Fruit fly (Drosophila melanogaster): Measurements from ENCODE around the gene spdi.

The spdi gene

DNA sequence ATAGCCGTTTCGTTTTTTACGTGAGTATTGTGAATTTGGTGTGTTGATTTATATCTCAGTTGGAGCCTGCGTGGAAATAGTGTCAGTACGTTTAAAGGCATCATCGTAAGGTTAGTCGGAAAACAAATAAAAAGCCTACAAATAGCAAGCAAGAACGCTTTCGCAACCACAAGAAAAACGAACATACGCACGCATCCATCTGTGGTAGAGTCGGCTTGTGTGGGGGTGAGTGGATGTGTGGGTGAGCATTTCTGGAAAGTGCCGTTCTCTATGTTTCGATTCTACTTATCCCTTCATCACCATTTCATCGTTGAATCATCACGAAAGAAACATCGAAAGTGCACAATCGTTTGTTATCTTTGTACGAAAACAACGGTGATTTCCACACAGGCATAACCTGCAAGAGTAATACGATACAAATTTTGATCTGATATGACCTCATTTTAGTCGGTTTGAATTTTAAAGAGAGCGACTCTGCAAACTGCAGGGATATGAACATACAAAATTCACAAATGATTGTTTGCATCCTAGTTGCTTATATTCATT lies 36.5 kb upstream of the spdi start (continued):
- no peak for TF ChIP-seq CG4617 (GFP tag; optimal IDR thresholded peaks at IDR 0.05; ENCODE audit: borderline replicate concordance)
- TF ChIP-seq Med (GFP tag) = no peak
- no peak for TF ChIP-seq Mes4 (GFP tag; optimal IDR thresholded peaks at IDR 0.05)

- TF ChIP-seq ERR (GFP tag; optimal IDR thresholded peaks at IDR 0.05) (no peak), dm (GFP tag; optimal IDR thresholded peaks at IDR 0.05) (peak; percentile 22), repo (GFP tag; optimal IDR thresholded peaks at IDR 0.05) (no peak), CG17361 (GFP tag; IDR thresholded peaks at IDR 0.05) (peak; percentile 37; the same call in 2 of the 3 replicates), cg (GFP tag; optimal IDR thresholded peaks at IDR 0.05) (peak; percentile 88), amos (GFP tag; IDR thresholded peaks at IDR 0.05; ENCODE audit: partially characterized antibody) (peak; percentile 97), Hr3 (GFP tag; optimal IDR thresholded peaks at IDR 0.05) (no peak), CG2120 (GFP tag; optimal IDR thresholded peaks at IDR 0.05) (no peak), tin (GFP tag; optimal IDR thresholded peaks at IDR 0.05) (no peak), inv (GFP tag; IDR thresholded peaks at IDR 0.05; ENCODE audit: partially characterized antibody) (peak; percentile 94), CoRest (tag; optimal IDR thresholded peaks at IDR 0.05) (peak; percentile 25), CG9817 (tag; optimal IDR thresholded peaks at IDR 0.05) (peak; percentile 14), HLH3B (GFP tag; IDR thresholded peaks at IDR 0.05) (no peak), Pdp1 (GFP tag; optimal IDR thresholded peaks at IDR 0.05) (peak in 1 of 2 experiments; percentile 36), CG17359 (tag; optimal IDR thresholded peaks at IDR 0.05) (no peak), MESR4 (GFP tag; optimal IDR thresholded peaks at IDR 0.05) (peak; percentile 87), hkb (optimal IDR thresholded peaks at IDR 0.05) (peak; percentile 78), hkb (GFP tag; IDR thresholded peaks at IDR 0.05) (no peak), pb (GFP tag; optimal IDR thresholded peaks at IDR 0.05) (no peak), sens (GFP tag) (peak; percentile 79), kay (GFP tag; optimal IDR thresholded peaks at IDR 0.05) (no peak), Dfd (GFP tag; optimal IDR thresholded peaks at IDR 0.05) (no peak), Doc3 (GFP tag; IDR thresholded peaks at IDR 0.05; ENCODE audit: partially characterized antibody) (peak; percentile 80), Opbp (GFP tag; IDR thresholded peaks at IDR 0.05; ENCODE audit: partially characterized antibody) (peak; percentile 93), CG34224 (GFP tag; IDR thresholded peaks at IDR 0.05; ENCODE audit: partially characterized antibody) (peak; percentile 78), CG17568 (GFP tag; optimal IDR thresholded peaks at IDR 0.05) (no peak), Hmr (GFP tag; optimal IDR thresholded peaks at IDR 0.05) (peak; percentile 14), CG32767 (GFP tag; IDR thresholded peaks at IDR 0.05) (no peak), CG16813 (GFP tag; IDR thresholded peaks at IDR 0.05; ENCODE audit: partially characterized antibody) (peak; percentile 96), CG2712 (tag; optimal IDR thresholded peaks at IDR 0.05) (peak; percentile 23), sna (GFP tag; IDR thresholded peaks at IDR 0.05; ENCODE audit: partially characterized antibody) (peak; percentile 85), CG10321 (GFP tag; IDR thresholded peaks at IDR 0.05) (peak; percentile 52; the same call in 1 of the 2 replicates), CG42726 (GFP tag; IDR thresholded peaks at IDR 0.05; ENCODE audit: partially characterized antibody) (peak; percentile 96), ci (GFP tag; IDR thresholded peaks at IDR 0.05) (0 out of 3 replicates have a peak, but pooled peaks have one; percentile 27), CG9797 (GFP tag; optimal IDR thresholded peaks at IDR 0.05) (peak; percentile 92), CG9727 (GFP tag; optimal IDR thresholded peaks at IDR 0.05) (peak; percentile 5), grau (tag; optimal IDR thresholded peaks at IDR 0.05) (peak; percentile 1), pzg (GFP tag; optimal IDR thresholded peaks at IDR 0.05) (peak; percentile 88), HLHmδ (GFP tag; optimal IDR thresholded peaks at IDR 0.05) (no peak), CG32532 (GFP tag; IDR thresholded peaks at IDR 0.05) (no peak), Med (GFP tag) (peak; percentile 48), corto (GFP tag; optimal IDR thresholded peaks at IDR 0.05) (no peak), Jarid2 (GFP tag; optimal IDR thresholded peaks at IDR 0.05) (no peak)
These were observed 35.7 kb upstream of the spdi start, which contains the start of the genes Hmt4-20 and SkpA for dm6 chrX:655492-656379. Hmt4-20 (minus strand) TSS chrX:656033. SkpA (plus strand) TSS chrX:656114.
